Worm (Caenorhabditis elegans) whole organism, late embryonic: Measurements from ENCODE around the gene let-858.
A peak's percentile ranks its signal among the peaks of the same experiment; 100 is the strongest.

Experiments
- C38D4.7 ChIP-seq: fragments of 200-800 bp; sonication (Bioruptor generic); optimal IDR thresholded peaks from 2 replicates; lab custom pipeline; 2018; ENCODE audit warnings: mild to moderate bottlenecking, missing genetic modification characterization, moderate library complexity, missing compliant biosample characterization
- K09A11.1 ChIP-seq: sonication (generic microtip); optimal IDR thresholded peaks from 2 replicates; lab custom pipeline; 2017; ENCODE audit warnings: antibody characterized with exemption, mild to moderate bottlenecking, missing genetic modification characterization, missing compliant biosample characterization; ENCODE audit not compliant: insufficient read depth
- T23F11.4 ChIP-seq: fragments of 200-800 bp; sonication (Bioruptor generic); optimal IDR thresholded peaks from 2 replicates; lab custom pipeline; 2018; ENCODE audit warnings: mild to moderate bottlenecking, missing genetic modification characterization, missing compliant biosample characterization
- Y22D7AL.16 ChIP-seq: sonication (generic microtip); optimal IDR thresholded peaks from 2 replicates; lab custom pipeline; 2016; ENCODE audit warnings: missing genetic modification characterization, missing compliant biosample characterization
- ceh-14 ChIP-seq: sonication (generic microtip); optimal IDR thresholded peaks from 2 replicates; lab custom pipeline; 2016; ENCODE audit warnings: missing genotype, missing genetic modification characterization, missing compliant biosample characterization
- ceh-19 ChIP-seq: fragments of 200-800 bp; sonication (Bioruptor generic); optimal IDR thresholded peaks from 2 replicates; lab custom pipeline; 2018; ENCODE audit warnings: mild to moderate bottlenecking, missing genetic modification characterization, missing compliant biosample characterization
- ceh-24 ChIP-seq: sonication (generic microtip); optimal IDR thresholded peaks from 2 replicates; lab custom pipeline; 2016; ENCODE audit warnings: mild to moderate bottlenecking, missing genetic modification characterization, missing compliant biosample characterization
- ceh-31 ChIP-seq: sonication (generic microtip); optimal IDR thresholded peaks from 2 replicates; lab custom pipeline; 2016; ENCODE audit warnings: missing genetic modification characterization, missing compliant biosample characterization
- ceh-45 ChIP-seq: fragments of 200-800 bp; sonication (Bioruptor generic); IDR thresholded peaks from 2 replicates; pipeline ENCODE4 v1.3.6; 2022; ENCODE audit warnings: missing genetic modification reagents, missing genetic modification characterization, missing compliant biosample characterization
- ceh-6 ChIP-seq: fragments of 200-800 bp; sonication (Bioruptor generic); optimal IDR thresholded peaks from 2 replicates; lab custom pipeline; 2018; ENCODE audit warnings: mild to moderate bottlenecking, missing genetic modification characterization, missing compliant biosample characterization
- che-1 ChIP-seq: sonication (generic microtip); optimal IDR thresholded peaks from 2 replicates; lab custom pipeline; 2016; ENCODE audit warnings: mild to moderate bottlenecking, missing genetic modification characterization, missing compliant biosample characterization
- dmd-4 ChIP-seq: sonication (generic microtip); optimal IDR thresholded peaks from 2 replicates; lab custom pipeline; 2016; ENCODE audit warnings: borderline replicate concordance, missing genetic modification characterization, missing compliant biosample characterization
- elt-2 ChIP-seq: sonication (generic microtip); optimal IDR thresholded peaks from 2 replicates; lab custom pipeline; 2016; ENCODE audit warnings: missing genetic modification reagents, missing genetic modification characterization, missing compliant biosample characterization
- elt-4 ChIP-seq: sonication (generic microtip); optimal IDR thresholded peaks from 2 replicates; lab custom pipeline; 2016; ENCODE audit warnings: missing genetic modification characterization, missing compliant biosample characterization
- ets-4 ChIP-seq: sonication (generic microtip); optimal IDR thresholded peaks from 2 replicates; lab custom pipeline; 2016; ENCODE audit warnings: missing genetic modification characterization, missing compliant biosample characterization
- fax-1 ChIP-seq: sonication (generic microtip); optimal IDR thresholded peaks from 2 replicates; lab custom pipeline; 2016; ENCODE audit warnings: missing genotype, missing genetic modification characterization, missing compliant biosample characterization
- fkh-10 ChIP-seq: fragments of 150-350 bp; optimal IDR thresholded peaks from 2 replicates; lab custom pipeline; 2014; ENCODE audit warnings: missing biosample characterization, missing genetic modification reagents, missing genetic modification characterization
- fkh-6 ChIP-seq: sonication (generic microtip); optimal IDR thresholded peaks from 2 replicates; lab custom pipeline; 2016; ENCODE audit warnings: missing genetic modification characterization, missing compliant biosample characterization
- gmeb-2 ChIP-seq: sonication (generic microtip); optimal IDR thresholded peaks from 2 replicates; lab custom pipeline; 2016; ENCODE audit warnings: missing genetic modification characterization, inconsistent platforms, missing compliant biosample characterization
- hlh-13 ChIP-seq: fragments of 200-800 bp; sonication (Bioruptor generic); optimal IDR thresholded peaks from 2 replicates; lab custom pipeline; 2018; ENCODE audit warnings: mild to moderate bottlenecking, missing genetic modification characterization, missing compliant biosample characterization
- hlh-15 ChIP-seq: sonication (generic microtip); optimal IDR thresholded peaks from 2 replicates; lab custom pipeline; 2016; ENCODE audit warnings: missing genetic modification characterization, missing compliant biosample characterization
- lim-6 ChIP-seq: sonication (generic microtip); optimal IDR thresholded peaks from 2 replicates; lab custom pipeline; 2016; ENCODE audit warnings: missing genetic modification characterization, missing compliant biosample characterization
- lin-11 ChIP-seq: fragments of 200-800 bp; sonication (Bioruptor generic); optimal IDR thresholded peaks from 2 replicates; lab custom pipeline; 2018; ENCODE audit warnings: mild to moderate bottlenecking, missing genetic modification characterization, missing compliant biosample characterization
- mec-3 ChIP-seq: sonication (generic microtip); optimal IDR thresholded peaks from 2 replicates; lab custom pipeline; 2016; ENCODE audit warnings: borderline replicate concordance, missing genetic modification characterization, missing compliant biosample characterization
- npax-4 ChIP-seq: sonication (generic microtip); optimal IDR thresholded peaks from 2 replicates; lab custom pipeline; 2016; ENCODE audit warnings: missing genetic modification characterization, missing compliant biosample characterization
- odd-2 ChIP-seq: sonication (generic microtip); optimal IDR thresholded peaks from 2 replicates; lab custom pipeline; 2017; ENCODE audit warnings: antibody characterized with exemption, mild to moderate bottlenecking, missing genetic modification characterization, missing compliant biosample characterization
- pag-3 ChIP-seq: sonication (generic microtip); optimal IDR thresholded peaks from 2 replicates; lab custom pipeline; 2016; ENCODE audit warnings: missing compliant biosample characterization, missing genetic modification characterization, borderline replicate concordance
- pha-2 ChIP-seq: sonication (generic microtip); optimal IDR thresholded peaks from 2 replicates; lab custom pipeline; 2017; ENCODE audit warnings: mild to moderate bottlenecking, missing genetic modification characterization, missing compliant biosample characterization
- pqm-1 ChIP-seq: sonication (generic microtip); optimal IDR thresholded peaks from 2 replicates; lab custom pipeline; 2016; ENCODE audit warnings: missing genetic modification characterization, missing compliant biosample characterization
- ref-2 ChIP-seq: sonication (generic microtip); optimal IDR thresholded peaks from 2 replicates; lab custom pipeline; 2016; ENCODE audit warnings: missing genetic modification characterization, missing compliant biosample characterization
- sox-4 ChIP-seq: sonication (generic microtip); optimal IDR thresholded peaks from 2 replicates; lab custom pipeline; 2017; ENCODE audit warnings: mild to moderate bottlenecking, missing genetic modification characterization, inconsistent platforms, missing compliant biosample characterization
- tbx-2 ChIP-seq: sonication (generic microtip); optimal IDR thresholded peaks from 2 replicates; lab custom pipeline; 2016; ENCODE audit warnings: missing genetic modification characterization, missing compliant biosample characterization
- ttx-3 ChIP-seq: sonication (generic microtip); optimal IDR thresholded peaks from 2 replicates; lab custom pipeline; 2016; ENCODE audit warnings: missing genetic modification reagents, missing genetic modification characterization, missing compliant biosample characterization
- unc-86 ChIP-seq: sonication (generic microtip); optimal IDR thresholded peaks from 2 replicates; lab custom pipeline; 2016; ENCODE audit warnings: missing genetic modification characterization, missing compliant biosample characterization
- zip-5 ChIP-seq: sonication (generic microtip); optimal IDR thresholded peaks from 2 replicates; lab custom pipeline; 2016; ENCODE audit warnings: missing genetic modification characterization, missing compliant biosample characterization
- ztf-16 ChIP-seq: sonication (generic microtip); optimal IDR thresholded peaks from 2 replicates; lab custom pipeline; 2017; ENCODE audit warnings: missing genetic modification characterization, missing compliant biosample characterization

The let-858 gene

ce11 chrII:11043546-11044192 lies 21.5 kb downstream of the let-858 start:
- TF ChIP-seq ref-2 (no peak), dmd-4 (tag; lab: Kevin White, UChicago) (no peak), sox-4 (tag; lab: Kevin White, UChicago) (no peak), zip-5 (no peak), T23F11.4 (GFP tag; lab: Kevin White, UChicago) (no peak), npax-4 (tag; lab: Kevin White, UChicago) (no peak), ceh-45 (GFP tag; lab: Robert Waterston, UW) (no peak), K09A11.1 (tag; lab: Kevin White, UChicago) (no peak)
- TF ChIP-seq, all 69 proteins: peak for 0

- TF ChIP-seq lim-6 (tag; lab: Kevin White, UChicago) (no peak), fkh-6 (peak; percentile 48)
Measured at ce11 chrII:11044193-11044568, 22.0 kb downstream of the let-858 start.

- no peak for TF ChIP-seq unc-86 (tag; lab: Kevin White, UChicago)
- no peak for TF ChIP-seq pha-2
- no peak for TF ChIP-seq fax-1
- TF ChIP-seq ceh-14 (tag; lab: Kevin White, UChicago), result no peak
- no peak for TF ChIP-seq hlh-13 (GFP tag; lab: Kevin White, UChicago)
- no peak for TF ChIP-seq ceh-24 (tag; lab: Kevin White, UChicago)
- no peak for TF ChIP-seq fkh-6
- TF ChIP-seq pag-3 (tag; lab: Kevin White, UChicago), result no peak
- no peak for TF ChIP-seq odd-2
- TF ChIP-seq gmeb-2 (tag; lab: Kevin White, UChicago), result no peak
- no peak for TF ChIP-seq elt-2
- no peak for TF ChIP-seq lin-11 (tag; lab: Kevin White, UChicago)
- no peak for TF ChIP-seq pqm-1 (tag; lab: Kevin White, UChicago)
- TF ChIP-seq Y22D7AL.16 (tag; lab: Kevin White, UChicago), result no peak
- no peak for TF ChIP-seq ceh-31
- no peak for TF ChIP-seq ztf-16 (tag; lab: Kevin White, UChicago)
- no peak for TF ChIP-seq ttx-3
- TF ChIP-seq, all 69 proteins: peak for 0
Measured at ce11 chrII:11045872-11046271, 23.7 kb downstream of the let-858 start, which contains the start of gene col-83. Gene col-83, minus strand, starts transcription at chrII:11045972.

- TF ChIP-seq tbx-2 (tag; lab: Kevin White, UChicago) (no peak), hlh-15 (tag; lab: Kevin White, UChicago) (no peak), ets-4 (tag; lab: Kevin White, UChicago) (no peak), fax-1 (no peak), ceh-6 (GFP tag; lab: Kevin White, UChicago) (no peak), npax-4 (tag; lab: Kevin White, UChicago) (no peak), ceh-19 (GFP tag; lab: Kevin White, UChicago) (no peak), fkh-10 (GFP tag; lab: Kevin White, UChicago) (no peak), mec-3 (tag; lab: Kevin White, UChicago) (no peak), lin-11 (tag; lab: Kevin White, UChicago) (no peak), elt-4 (no peak), che-1 (no peak), C38D4.7 (GFP tag; lab: Kevin White, UChicago) (no peak)
- TF ChIP-seq, all 69 proteins: peak for 0
Measured at ce11 chrII:11048930-11049329, 26.8 kb downstream of the let-858 start, which contains the start of gene F33A8.4. Gene F33A8.4, minus strand, starts transcription at chrII:11049030.
